Fruit fly (Drosophila melanogaster) whole organism, embryonic: ENCODE measurements around the gene obst-F.

Experiments used
- CG10321 ChIP-seq: fragments of 200-800 bp; sonication (Bioruptor generic); IDR thresholded peaks from 2 replicates; pipeline ENCODE4 v1.3.6; 2022; ENCODE audit warnings: missing biosample characterization, missing genetic modification characterization
- CG10654 ChIP-seq: fragments of 200-800 bp; sonication (Bioruptor generic); optimal IDR thresholded peaks from 2 replicates; lab custom pipeline; 2016; ENCODE audit warnings: missing biosample characterization, missing genetic modification characterization
- CG11247 ChIP-seq: fragments of 200-800 bp; sonication (Bioruptor generic); IDR thresholded peaks from 2 replicates; pipeline ENCODE4 v1.3.6; 2022; ENCODE audit warnings: missing biosample characterization, missing genetic modification characterization
- CG14050 ChIP-seq: fragments of 200-800 bp; sonication (Bioruptor generic); IDR thresholded peaks from 3 replicates; pipeline ENCODE4 v1.3.6; 2022; ENCODE audit warnings: missing biosample characterization, missing genetic modification characterization
- CG14860 ChIP-seq: fragments of 200-800 bp; sonication (Bioruptor generic); IDR thresholded peaks from 3 replicates; pipeline ENCODE4 v1.3.6; 2022; ENCODE audit warnings: missing biosample characterization, missing genetic modification characterization; ENCODE audit not compliant: partially characterized antibody
- CG1647 ChIP-seq: fragments of 200-800 bp; sonication (Bioruptor generic); optimal IDR thresholded peaks from 3 replicates; lab custom pipeline; 2016; ENCODE audit warnings: missing biosample characterization, missing genetic modification characterization
- CG17186 ChIP-seq: fragments of 200-800 bp; sonication (Bioruptor generic); optimal IDR thresholded peaks from 3 replicates; lab custom pipeline; 2017; ENCODE audit warnings: missing biosample characterization, missing genetic modification reagents, missing genetic modification characterization
- CG1792 ChIP-seq: fragments of 200-800 bp; sonication (Bioruptor generic); optimal IDR thresholded peaks from 2 replicates; lab custom pipeline; 2016; ENCODE audit warnings: missing biosample characterization, missing genetic modification characterization
- CG18619 ChIP-seq: fragments of 200-800 bp; sonication (Bioruptor generic); optimal IDR thresholded peaks from 3 replicates; lab custom pipeline; 2017; ENCODE audit warnings: missing biosample characterization, mild to moderate bottlenecking, missing genetic modification characterization
- CG42726 ChIP-seq: fragments of 200-800 bp; sonication (Bioruptor generic); IDR thresholded peaks from 2 replicates; pipeline ENCODE4 v1.3.6; 2022; ENCODE audit warnings: missing biosample characterization, missing genetic modification characterization; ENCODE audit not compliant: partially characterized antibody
- CG4404 ChIP-seq: fragments of 200-800 bp; sonication (Bioruptor generic); IDR thresholded peaks from 2 replicates; pipeline ENCODE4 v1.3.6; 2022; ENCODE audit warnings: missing biosample characterization, missing genetic modification characterization
- CG4617 ChIP-seq: fragments of 200-800 bp; sonication (Bioruptor generic); optimal IDR thresholded peaks from 3 replicates; lab custom pipeline; 2016; ENCODE audit warnings: missing biosample characterization, missing genetic modification characterization, borderline replicate concordance
- CG5180 ChIP-seq: fragments of 200-800 bp; sonication (Bioruptor generic); optimal IDR thresholded peaks from 3 replicates; lab custom pipeline; 2017; ENCODE audit warnings: missing biosample characterization, missing genetic modification characterization, mild to moderate bottlenecking, moderate library complexity, missing genetic modification reagents
- CG5245 ChIP-seq: fragments of 200-800 bp; sonication (Bioruptor generic); optimal IDR thresholded peaks from 3 replicates; lab custom pipeline; 2016; ENCODE audit warnings: missing biosample characterization, missing genetic modification characterization
- CG6175 ChIP-seq: fragments of 200-800 bp; sonication (Bioruptor generic); IDR thresholded peaks from 3 replicates; pipeline ENCODE4 v1.3.6; 2022; ENCODE audit warnings: missing biosample characterization, missing genetic modification characterization
- CG6765 ChIP-seq: fragments of 200-800 bp; sonication (Bioruptor generic); optimal IDR thresholded peaks from 3 replicates; lab custom pipeline; 2017; ENCODE audit warnings: missing biosample characterization, mild to moderate bottlenecking, missing genetic modification characterization
- CG7928 ChIP-seq: fragments of 200-800 bp; sonication (Bioruptor generic); optimal IDR thresholded peaks from 2 replicates; lab custom pipeline; 2017; ENCODE audit warnings: missing biosample characterization, mild to moderate bottlenecking, missing genetic modification characterization
- Drgx ChIP-seq: fragments of 200-800 bp; sonication (Bioruptor generic); IDR thresholded peaks from 2 replicates; pipeline ENCODE4 v1.3.6; 2022; ENCODE audit warnings: missing biosample characterization, missing genetic modification characterization
- E2f2 ChIP-seq: fragments of 200-800 bp; sonication (Bioruptor generic); IDR thresholded peaks from 2 replicates; pipeline ENCODE4 v1.3.6; 2022; ENCODE audit warnings: missing biosample characterization, missing genetic modification characterization
- Fer3 ChIP-seq: fragments of 200-800 bp; sonication (Bioruptor generic); optimal IDR thresholded peaks from 2 replicates; lab custom pipeline; 2018; ENCODE audit warnings: missing biosample characterization, mild to moderate bottlenecking, missing genetic modification characterization, moderate library complexity
- HmgD ChIP-seq: fragments of 200-800 bp; sonication (Bioruptor generic); optimal IDR thresholded peaks from 3 replicates; lab custom pipeline; 2016; ENCODE audit warnings: missing biosample characterization, missing genetic modification characterization
- Hmr ChIP-seq: fragments of 200-800 bp; sonication (Bioruptor generic); optimal IDR thresholded peaks from 3 replicates; lab custom pipeline; 2017; ENCODE audit warnings: mild to moderate bottlenecking, missing biosample characterization, missing genetic modification reagents, missing genetic modification characterization
- Hr78 ChIP-seq, 2 experiments: fragments of 200-800 bp in 1 of 2; fragments of >200 bp in 1 of 2; sonication (Bioruptor generic) in 1 of 2; optimal IDR thresholded peaks; 2 replicates each; lab custom pipeline; 2017 to 2019; ENCODE audit warnings: missing biosample characterization in 2 of 2, missing genetic modification characterization in 2 of 2, mild to moderate bottlenecking in 1 of 2, moderate library complexity in 1 of 2
- Rx ChIP-seq: fragments of 200-800 bp; sonication (Bioruptor generic); IDR thresholded peaks from 2 replicates; pipeline ENCODE4 v1.3.6; 2022; ENCODE audit warnings: missing biosample characterization, missing genetic modification characterization
- Sox100B ChIP-seq: fragments of 200-800 bp; sonication (Bioruptor generic); optimal IDR thresholded peaks from 3 replicates; lab custom pipeline; 2018; ENCODE audit warnings: missing biosample characterization, mild to moderate bottlenecking, missing genetic modification characterization
- Xbp1 ChIP-seq: fragments of 200-800 bp; sonication (Bioruptor generic); optimal IDR thresholded peaks from 3 replicates; lab custom pipeline; 2016; ENCODE audit warnings: missing biosample characterization, mild to moderate bottlenecking, missing genetic modification characterization
- abd-A ChIP-seq: fragments of 200-800 bp; sonication (Bioruptor generic); optimal IDR thresholded peaks from 3 replicates; lab custom pipeline; 2019; ENCODE audit warnings: missing biosample characterization, mild to moderate bottlenecking, missing genetic modification characterization, moderate library complexity
- ara ChIP-seq: fragments of 200-800 bp; sonication (Bioruptor generic); IDR thresholded peaks from 2 replicates; pipeline ENCODE4 v1.3.6; 2022; ENCODE audit warnings: missing biosample characterization, missing genetic modification characterization
- ase ChIP-seq: fragments of 200-800 bp; sonication (Bioruptor generic); IDR thresholded peaks from 3 replicates; pipeline ENCODE4 v1.3.6; 2022; ENCODE audit warnings: missing biosample characterization, missing genetic modification characterization
- bsh ChIP-seq, 2 experiments: fragments of 200-800 bp; sonication (Bioruptor generic); optimal IDR thresholded peaks; 2 replicates each; lab custom pipeline; 2017 to 2018; ENCODE audit warnings: mild to moderate bottlenecking in 2 of 2, missing biosample characterization in 2 of 2, missing genetic modification characterization in 2 of 2, moderate library complexity in 1 of 2
- corto ChIP-seq: fragments of 200-800 bp; sonication (Bioruptor generic); optimal IDR thresholded peaks from 2 replicates; lab custom pipeline; 2016; ENCODE audit warnings: missing biosample characterization, mild to moderate bottlenecking, missing genetic modification characterization, moderate library complexity
- crp ChIP-seq, 2 experiments: fragments of 200-800 bp; sonication (Bioruptor generic); optimal IDR thresholded peaks; 2 replicates in 1 of 2; 3 replicates in 1 of 2; lab custom pipeline; 2017; ENCODE audit warnings: missing biosample characterization in 2 of 2, missing genetic modification characterization in 2 of 2, mild to moderate bottlenecking in 1 of 2, moderate library complexity in 1 of 2
- cwo ChIP-seq: fragments of 200-800 bp; sonication (Bioruptor generic); optimal IDR thresholded peaks from 3 replicates; lab custom pipeline; 2017; ENCODE audit warnings: missing biosample characterization, missing genetic modification characterization, mild to moderate bottlenecking, moderate library complexity, missing genetic modification reagents
- dmrt11E ChIP-seq: fragments of 200-800 bp; sonication (Bioruptor generic); optimal IDR thresholded peaks from 3 replicates; lab custom pipeline; 2018; ENCODE audit warnings: missing biosample characterization, mild to moderate bottlenecking, missing genetic modification characterization, moderate library complexity
- fd96Cb ChIP-seq: fragments of 200-800 bp; sonication (Bioruptor generic); optimal IDR thresholded peaks from 2 replicates; lab custom pipeline; 2018; ENCODE audit warnings: missing biosample characterization, mild to moderate bottlenecking, missing genetic modification characterization, moderate library complexity
- gfzf ChIP-seq: fragments of 200-800 bp; sonication (Bioruptor generic); optimal IDR thresholded peaks from 2 replicates; lab custom pipeline; 2016; ENCODE audit warnings: missing biosample characterization, mild to moderate bottlenecking, missing genetic modification characterization, moderate library complexity
- inv ChIP-seq: fragments of 200-800 bp; sonication (Bioruptor generic); IDR thresholded peaks from 2 replicates; pipeline ENCODE4 v1.3.6; 2022; ENCODE audit warnings: missing biosample characterization, missing genetic modification characterization; ENCODE audit not compliant: partially characterized antibody
- jigr1 ChIP-seq: fragments of 200-800 bp; sonication (Bioruptor generic); IDR thresholded peaks from 3 replicates; pipeline ENCODE4 v1.3.6; 2022; ENCODE audit warnings: missing biosample characterization, missing genetic modification characterization
- kah ChIP-seq: fragments of 200-800 bp; sonication (Bioruptor generic); optimal IDR thresholded peaks from 2 replicates; lab custom pipeline; 2018; ENCODE audit warnings: missing biosample characterization, mild to moderate bottlenecking, missing genetic modification characterization
- pnt ChIP-seq: fragments of 200-800 bp; sonication (Bioruptor generic); optimal IDR thresholded peaks from 3 replicates; lab custom pipeline; 2016; ENCODE audit warnings: missing biosample characterization, missing genetic modification characterization
- salm ChIP-seq: fragments of 200-800 bp; sonication (Bioruptor generic); optimal IDR thresholded peaks from 2 replicates; lab custom pipeline; 2018; ENCODE audit warnings: missing biosample characterization, mild to moderate bottlenecking, missing genetic modification characterization
- schlank ChIP-seq: fragments of 200-800 bp; sonication (Bioruptor generic); optimal IDR thresholded peaks from 2 replicates; lab custom pipeline; 2018; ENCODE audit warnings: missing biosample characterization, mild to moderate bottlenecking, missing genetic modification characterization
- so ChIP-seq: fragments of 200-800 bp; sonication (Bioruptor generic); IDR thresholded peaks from 3 replicates; pipeline ENCODE4 v1.3.6; 2022; ENCODE audit warnings: missing biosample characterization, missing genetic modification characterization
- sqz ChIP-seq: fragments of 200-800 bp; sonication (Bioruptor generic); optimal IDR thresholded peaks from 3 replicates; lab custom pipeline; 2018; ENCODE audit warnings: missing biosample characterization, mild to moderate bottlenecking, missing genetic modification characterization
- sr ChIP-seq: fragments of 200-800 bp; sonication (Bioruptor generic); IDR thresholded peaks from 3 replicates; pipeline ENCODE4 v1.3.6; 2022; ENCODE audit warnings: missing biosample characterization, missing genetic modification characterization
- usp ChIP-seq: fragments of >200 bp; optimal IDR thresholded peaks from 2 replicates; lab custom pipeline; 2017; ENCODE audit warnings: missing biosample characterization, missing genetic modification characterization
- wek ChIP-seq: fragments of 200-800 bp; sonication (Bioruptor generic); optimal IDR thresholded peaks from 3 replicates; lab custom pipeline; 2018; ENCODE audit warnings: missing biosample characterization, mild to moderate bottlenecking, missing genetic modification characterization, moderate library complexity
- zen ChIP-seq: fragments of 200-800 bp; sonication (Bioruptor generic); optimal IDR thresholded peaks from 3 replicates; lab custom pipeline; 2018; ENCODE audit warnings: missing biosample characterization, mild to moderate bottlenecking, missing genetic modification characterization, moderate library complexity
- zfh1 ChIP-seq: fragments of 200-800 bp; sonication (Bioruptor generic); IDR thresholded peaks from 3 replicates; pipeline ENCODE4 v1.3.6; 2022; ENCODE audit warnings: missing biosample characterization, missing genetic modification characterization

obst-F gene

DNA sequence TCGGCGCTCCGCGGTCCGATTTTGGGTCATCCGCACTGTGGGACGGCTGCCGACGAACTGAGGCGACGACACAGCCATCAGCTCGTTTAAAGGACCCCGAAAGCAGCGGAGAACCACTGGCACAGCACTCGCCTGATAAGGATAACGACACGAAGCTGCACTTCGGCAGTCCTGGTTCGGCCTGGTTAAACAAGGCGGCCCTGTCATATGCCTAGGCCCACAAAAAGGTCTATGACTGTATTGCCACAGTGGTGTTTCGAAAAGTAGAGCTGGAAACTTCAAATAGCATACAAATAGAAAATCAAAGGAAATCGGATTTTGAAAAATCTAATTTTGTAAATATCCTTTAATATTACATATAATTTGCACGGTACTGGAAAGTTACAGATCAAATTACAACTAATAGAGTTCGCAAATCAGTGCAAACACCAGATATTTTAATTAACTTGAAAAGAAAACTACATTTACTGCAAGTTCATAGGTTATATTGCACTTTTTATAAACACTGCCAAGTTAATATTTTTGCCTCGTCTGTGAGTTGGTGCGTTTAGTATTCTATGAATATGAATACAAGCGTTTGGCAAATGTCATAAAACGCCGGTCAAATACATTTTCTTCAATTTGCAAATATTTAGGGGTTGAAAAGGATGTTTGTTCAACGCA lies 16.1 kb downstream of the obst-F start (continued):
- peak; percentile 48 for TF ChIP-seq cwo (GFP tag; lab: Kevin White, UChicago)
- TF ChIP-seq kah, result no peak
- TF ChIP-seq gfzf (GFP tag; lab: Kevin White, UChicago), result no peak
- no peak for TF ChIP-seq CG10321 (GFP tag; lab: Robert Waterston, UW)
- no peak for TF ChIP-seq CG10654 (GFP tag; lab: Kevin White, UChicago)
- no peak for TF ChIP-seq zfh1 (GFP tag; lab: Robert Waterston, UW)
- peak; percentile 32; the same call in 1 of the 3 replicates for TF ChIP-seq CG14050 (GFP tag; lab: Robert Waterston, UW)
- TF ChIP-seq CG6765, result peak; percentile 49
- no peak for TF ChIP-seq CG5245
- no peak for TF ChIP-seq CG4404 (GFP tag; lab: Robert Waterston, UW)
- TF ChIP-seq zen (tag; lab: Kevin White, UChicago), result no peak
- no peak for TF ChIP-seq jigr1 (GFP tag; lab: Robert Waterston, UW)
- peak; percentile 82 for TF ChIP-seq CG18619 (GFP tag; lab: Kevin White, UChicago)
- TF ChIP-seq so (GFP tag; lab: Robert Waterston, UW), result no peak; the same call in 2 of the 3 replicates
- peak; percentile 30 for TF ChIP-seq CG4617 (GFP tag; lab: Kevin White, UChicago)
- peak; percentile 10 for TF ChIP-seq schlank (tag; lab: Kevin White, UChicago)
- no peak for TF ChIP-seq CG1647 (GFP tag; lab: Kevin White, UChicago)
- no peak for TF ChIP-seq Rx (GFP tag; lab: Robert Waterston, UW)
- peak; percentile 85 for TF ChIP-seq Hmr (GFP tag; lab: Kevin White, UChicago)
- TF ChIP-seq Sox100B (GFP tag; lab: Kevin White, UChicago), result no peak
- TF ChIP-seq CG11247 (GFP tag; lab: Robert Waterston, UW), result no peak
- no peak for TF ChIP-seq inv (GFP tag; lab: Robert Waterston, UW)
- TF ChIP-seq crp (GFP tag; optimal IDR thresholded peaks at IDR 0.05; lab: Kevin White, UChicago), result peak in 1 of 2 experiments; percentile 12
- no peak for TF ChIP-seq CG7928 (GFP tag; lab: Kevin White, UChicago)
- peak; percentile 64 for TF ChIP-seq Xbp1 (GFP tag; lab: Kevin White, UChicago)
- no peak for TF ChIP-seq wek (GFP tag; lab: Kevin White, UChicago)
- TF ChIP-seq sqz (GFP tag; lab: Kevin White, UChicago), result no peak
- TF ChIP-seq usp (GFP tag; lab: Kevin White, UChicago), result no peak
- no peak for TF ChIP-seq CG17186 (GFP tag; lab: Kevin White, UChicago)
- no peak for TF ChIP-seq dmrt11E (tag; lab: Kevin White, UChicago)
- TF ChIP-seq HmgD (GFP tag; lab: Kevin White, UChicago), result no peak
- no peak for TF ChIP-seq sr (GFP tag; lab: Robert Waterston, UW)
- no peak for TF ChIP-seq ara (GFP tag; lab: Robert Waterston, UW)
- no peak for TF ChIP-seq Drgx
- no peak for TF ChIP-seq CG14860
- no peak for TF ChIP-seq Hr78 (GFP tag; optimal IDR thresholded peaks at IDR 0.05; lab: Kevin White, UChicago)
- TF ChIP-seq salm, result no peak
- TF ChIP-seq bsh (GFP tag; optimal IDR thresholded peaks at IDR 0.05; lab: Kevin White, UChicago), result peak in 1 of 2 experiments; percentile 34
- TF ChIP-seq CG42726 (GFP tag; lab: Robert Waterston, UW), result 0 out of 2 replicates have a peak, but pooled peaks have one; percentile 18
- peak; percentile 42 for TF ChIP-seq Fer3 (tag; lab: Kevin White, UChicago)
- no peak for TF ChIP-seq CG6175 (GFP tag; lab: Robert Waterston, UW)
- TF ChIP-seq CG1792 (GFP tag; lab: Kevin White, UChicago), result no peak
- TF ChIP-seq corto (GFP tag; lab: Kevin White, UChicago), result peak; percentile 50
- no peak for TF ChIP-seq pnt
- no peak for TF ChIP-seq fd96Cb (tag; lab: Kevin White, UChicago)
- TF ChIP-seq CG5180 (GFP tag; lab: Kevin White, UChicago), result no peak
- no peak for TF ChIP-seq ase (GFP tag; lab: Robert Waterston, UW)
- peak; percentile 44 for TF ChIP-seq E2f2 (GFP tag; lab: Robert Waterston, UW)
- TF ChIP-seq abd-A, result no peak
